Fruit fly (Drosophila melanogaster): ENCODE measurements around the gene CG12091.

The CG12091 gene

dm6 chr3L:1489523-1489922 lies 47.1 kb downstream of the CG12091 start, which contains the start of gene stet (continued):
- TF ChIP-seq Max (GFP tag; optimal IDR thresholded peaks at IDR 0.05) (no peak), ERR (GFP tag; optimal IDR thresholded peaks at IDR 0.05) (no peak), fd3F (GFP tag; optimal IDR thresholded peaks at IDR 0.05) (no peak), ken (GFP tag; IDR thresholded peaks at IDR 0.05) (no peak), CG6765 (GFP tag; optimal IDR thresholded peaks at IDR 0.05) (no peak), CG12391 (tag; optimal IDR thresholded peaks at IDR 0.05) (no peak), crol (GFP tag; IDR thresholded peaks at IDR 0.05) (peak; percentile 94), CG2875 (GFP tag; optimal IDR thresholded peaks at IDR 0.05) (no peak), lilli (GFP tag; optimal IDR thresholded peaks at IDR 0.05) (no peak), fd96Cb (tag; optimal IDR thresholded peaks at IDR 0.05) (no peak), Bdp1 (GFP tag; optimal IDR thresholded peaks at IDR 0.05) (no peak), eyg (GFP tag; optimal IDR thresholded peaks at IDR 0.05) (no peak), da (GFP tag; optimal IDR thresholded peaks at IDR 0.05) (no peak), CG6689 (GFP tag; IDR thresholded peaks at IDR 0.05) (no peak), CG8089 (GFP tag; optimal IDR thresholded peaks at IDR 0.05) (no peak), Xrp1 (GFP tag; IDR thresholded peaks at IDR 0.05) (no peak), Sox100B (GFP tag; optimal IDR thresholded peaks at IDR 0.05) (no peak), nom (GFP tag; optimal IDR thresholded peaks at IDR 0.05) (no peak), zfh1 (GFP tag; IDR thresholded peaks at IDR 0.05) (no peak), dmrt11E (tag; optimal IDR thresholded peaks at IDR 0.05) (no peak), CG10147 (GFP tag; optimal IDR thresholded peaks at IDR 0.05) (no peak), luna (GFP tag; optimal IDR thresholded peaks at IDR 0.05) (no peak), CG15269 (tag; optimal IDR thresholded peaks at IDR 0.05) (no peak), CG2889 (GFP tag; IDR thresholded peaks at IDR 0.05) (no peak), pho (GFP tag; optimal IDR thresholded peaks at IDR 0.05) (no peak), CG10267 (tag; optimal IDR thresholded peaks at IDR 0.05) (no peak), sima (GFP tag; optimal IDR thresholded peaks at IDR 0.05) (no peak), NC2α (GFP tag; optimal IDR thresholded peaks at IDR 0.05) (no peak), CG15696 (tag; optimal IDR thresholded peaks at IDR 0.05) (no peak), Pdp1 (GFP tag; optimal IDR thresholded peaks at IDR 0.05) (peak in 1 of 2 experiments; percentile 67), kay (GFP tag; optimal IDR thresholded peaks at IDR 0.05) (no peak), dpn (GFP tag; optimal IDR thresholded peaks at IDR 0.05) (no peak), TFAM (GFP tag; optimal IDR thresholded peaks at IDR 0.05) (no peak), Vsx1 (GFP tag; optimal IDR thresholded peaks at IDR 0.05) (no peak), Doc3 (GFP tag; IDR thresholded peaks at IDR 0.05; ENCODE audit: partially characterized antibody) (no peak), gcm (GFP tag; optimal IDR thresholded peaks at IDR 0.05) (no peak), disco-r (GFP tag; optimal IDR thresholded peaks at IDR 0.05) (no peak), CG6254 (GFP tag; optimal IDR thresholded peaks at IDR 0.05) (no peak), ftz-f1 (GFP tag; optimal IDR thresholded peaks at IDR 0.05) (no peak), CG9932 (GFP tag; IDR thresholded peaks at IDR 0.05) (no peak), B-H2 (GFP tag; optimal IDR thresholded peaks at IDR 0.05) (no peak), CG15011 (GFP tag; optimal IDR thresholded peaks at IDR 0.05) (no peak), CG3163 (GFP tag; optimal IDR thresholded peaks at IDR 0.05) (no peak), sob (GFP tag; IDR thresholded peaks at IDR 0.05) (no peak), YL-1 (GFP tag; optimal IDR thresholded peaks at IDR 0.05) (no peak), D19A (tag; optimal IDR thresholded peaks at IDR 0.05) (no peak), Six4 (GFP tag; optimal IDR thresholded peaks at IDR 0.05) (no peak), nerfin-1 (tag; optimal IDR thresholded peaks at IDR 0.05) (peak; percentile 94), CG10366 (GFP tag; IDR thresholded peaks at IDR 0.05) (no peak), CG2199 (GFP tag; IDR thresholded peaks at IDR 0.05) (no peak), eve (GFP tag; optimal IDR thresholded peaks at IDR 0.05) (no peak), CG42726 (GFP tag; IDR thresholded peaks at IDR 0.05; ENCODE audit: partially characterized antibody) (peak; percentile 24; the same call in 1 of the 2 replicates)
